Fruit fly (Drosophila melanogaster) whole organism, embryonic: ENCODE results near the gene CG4270.

Experiments
- Atf6 ChIP-seq: fragments of 200-800 bp; sonication (Bioruptor generic); IDR thresholded peaks from 2 replicates; pipeline ENCODE4 v1.3.6; 2022; ENCODE audit warnings: missing biosample characterization, missing genetic modification characterization
- C15 ChIP-seq: fragments of 200-800 bp; sonication (Bioruptor generic); IDR thresholded peaks from 3 replicates; pipeline ENCODE4 v1.3.6; 2022; ENCODE audit warnings: missing biosample characterization, missing genetic modification characterization
- CG11695 ChIP-seq: fragments of 200-800 bp; sonication (Bioruptor generic); IDR thresholded peaks from 3 replicates; pipeline ENCODE4 v1.3.6; 2022; ENCODE audit warnings: missing biosample characterization, missing genetic modification characterization
- CG11696 ChIP-seq: fragments of 200-800 bp; sonication (Bioruptor generic); IDR thresholded peaks from 2 replicates; pipeline ENCODE4 v1.3.6; 2022; ENCODE audit warnings: missing biosample characterization, missing genetic modification characterization
- CG12071 ChIP-seq: fragments of 200-800 bp; sonication (Bioruptor generic); optimal IDR thresholded peaks from 3 replicates; lab custom pipeline; 2018; ENCODE audit warnings: missing biosample characterization, mild to moderate bottlenecking, missing genetic modification characterization
- CG12155 ChIP-seq: fragments of 200-800 bp; sonication (Bioruptor generic); optimal IDR thresholded peaks from 3 replicates; lab custom pipeline; 2016; ENCODE audit warnings: missing biosample characterization, missing genetic modification characterization
- CG12236 ChIP-seq: fragments of 200-800 bp; sonication (Bioruptor generic); optimal IDR thresholded peaks from 2 replicates; lab custom pipeline; 2016; ENCODE audit warnings: missing biosample characterization, missing genetic modification characterization
- CG14050 ChIP-seq: fragments of 200-800 bp; sonication (Bioruptor generic); IDR thresholded peaks from 3 replicates; pipeline ENCODE4 v1.3.6; 2022; ENCODE audit warnings: missing biosample characterization, missing genetic modification characterization
- CG15011 ChIP-seq: fragments of 200-800 bp; sonication (Bioruptor generic); optimal IDR thresholded peaks from 3 replicates; lab custom pipeline; 2018; ENCODE audit warnings: missing biosample characterization, mild to moderate bottlenecking, missing genetic modification characterization
- CG15479 ChIP-seq: fragments of 200-800 bp; sonication (Bioruptor generic); optimal IDR thresholded peaks from 3 replicates; lab custom pipeline; 2019; ENCODE audit warnings: missing biosample characterization, mild to moderate bottlenecking, missing genetic modification characterization, moderate library complexity
- CG15696 ChIP-seq: fragments of 200-800 bp; sonication (Bioruptor generic); optimal IDR thresholded peaks from 2 replicates; lab custom pipeline; 2019; ENCODE audit warnings: missing biosample characterization, mild to moderate bottlenecking, missing genetic modification characterization, moderate library complexity
- CG1603 ChIP-seq: fragments of 200-800 bp; sonication (Bioruptor generic); optimal IDR thresholded peaks from 2 replicates; lab custom pipeline; 2019; ENCODE audit warnings: missing biosample characterization, mild to moderate bottlenecking, missing genetic modification characterization, moderate library complexity
- CG17328 ChIP-seq: fragments of 200-800 bp; sonication (Bioruptor generic); IDR thresholded peaks from 2 replicates; pipeline ENCODE4 v1.3.6; 2022; ENCODE audit warnings: missing biosample characterization, missing genetic modification characterization
- CG3065 ChIP-seq: fragments of 200-800 bp; sonication (Bioruptor generic); optimal IDR thresholded peaks from 2 replicates; lab custom pipeline; 2016; ENCODE audit warnings: missing biosample characterization, missing genetic modification characterization
- CG34376 ChIP-seq: fragments of 200-800 bp; sonication (Bioruptor generic); optimal IDR thresholded peaks from 2 replicates; lab custom pipeline; 2018; ENCODE audit warnings: missing biosample characterization, mild to moderate bottlenecking, missing genetic modification characterization
- CG6765 ChIP-seq: fragments of 200-800 bp; sonication (Bioruptor generic); optimal IDR thresholded peaks from 3 replicates; lab custom pipeline; 2017; ENCODE audit warnings: missing biosample characterization, mild to moderate bottlenecking, missing genetic modification characterization
- CG7372 ChIP-seq: fragments of 200-800 bp; sonication (Bioruptor generic); IDR thresholded peaks from 2 replicates; pipeline ENCODE4 v1.3.6; 2022; ENCODE audit warnings: missing biosample characterization, missing genetic modification characterization
- CG7556 ChIP-seq: fragments of 200-800 bp; sonication (Bioruptor generic); optimal IDR thresholded peaks from 2 replicates; lab custom pipeline; 2017; ENCODE audit warnings: missing biosample characterization, mild to moderate bottlenecking, missing genetic modification characterization
- CG7745 ChIP-seq: fragments of 200-800 bp; sonication (Bioruptor generic); optimal IDR thresholded peaks from 2 replicates; lab custom pipeline; 2018; ENCODE audit warnings: missing biosample characterization, mild to moderate bottlenecking, missing genetic modification characterization, moderate library complexity
- CG7839 ChIP-seq: fragments of 200-800 bp; sonication (Bioruptor generic); optimal IDR thresholded peaks from 3 replicates; lab custom pipeline; 2018; ENCODE audit warnings: missing biosample characterization, mild to moderate bottlenecking, missing genetic modification characterization, moderate library complexity
- CG9727 ChIP-seq: fragments of 200-800 bp; sonication (Bioruptor generic); optimal IDR thresholded peaks from 3 replicates; lab custom pipeline; 2017; ENCODE audit warnings: missing biosample characterization, mild to moderate bottlenecking, missing genetic modification characterization
- Dek ChIP-seq: fragments of 200-800 bp; sonication (Bioruptor generic); optimal IDR thresholded peaks from 3 replicates; lab custom pipeline; 2019; ENCODE audit warnings: missing biosample characterization, mild to moderate bottlenecking, missing genetic modification characterization, moderate library complexity
- Dip3 ChIP-seq: fragments of 200-800 bp; sonication (Bioruptor generic); optimal IDR thresholded peaks from 3 replicates; lab custom pipeline; 2016; ENCODE audit warnings: missing biosample characterization, missing genetic modification characterization
- Doc3 ChIP-seq: fragments of 200-800 bp; sonication (Bioruptor generic); IDR thresholded peaks from 3 replicates; pipeline ENCODE4 v1.3.6; 2022; ENCODE audit warnings: missing biosample characterization, missing genetic modification characterization; ENCODE audit not compliant: partially characterized antibody
- Fer1 ChIP-seq: fragments of 200-800 bp; sonication (Bioruptor generic); optimal IDR thresholded peaks from 2 replicates; lab custom pipeline; 2017; ENCODE audit warnings: missing biosample characterization, mild to moderate bottlenecking, missing genetic modification characterization
- HLH54F ChIP-seq: fragments of 200-800 bp; sonication (Bioruptor generic); optimal IDR thresholded peaks from 3 replicates; lab custom pipeline; 2016; ENCODE audit warnings: missing biosample characterization, missing genetic modification characterization
- HmgZ ChIP-seq: fragments of 200-800 bp; sonication (Bioruptor generic); optimal IDR thresholded peaks from 2 replicates; lab custom pipeline; 2018; ENCODE audit warnings: missing biosample characterization, mild to moderate bottlenecking, missing genetic modification characterization
- Lpt ChIP-seq: fragments of >200 bp; optimal IDR thresholded peaks from 2 replicates; lab custom pipeline; 2018; ENCODE audit warnings: missing biosample characterization, missing genetic modification characterization
- Mes4 ChIP-seq: fragments of 200-800 bp; sonication (Bioruptor generic); optimal IDR thresholded peaks from 2 replicates; lab custom pipeline; 2016; ENCODE audit warnings: missing biosample characterization, missing genetic modification characterization
- Oli ChIP-seq: fragments of 200-800 bp; sonication (Bioruptor generic); optimal IDR thresholded peaks from 2 replicates; lab custom pipeline; 2018; ENCODE audit warnings: missing biosample characterization, mild to moderate bottlenecking, missing genetic modification characterization, moderate library complexity
- Ptx1 ChIP-seq: fragments of 200-800 bp; sonication (Bioruptor generic); IDR thresholded peaks from 2 replicates; pipeline ENCODE4 v1.3.6; 2022; ENCODE audit warnings: missing biosample characterization, missing genetic modification characterization
- Usf ChIP-seq: fragments of 200-800 bp; sonication (Bioruptor generic); optimal IDR thresholded peaks from 2 replicates; lab custom pipeline; 2017; ENCODE audit warnings: missing genotype, missing biosample characterization, missing genetic modification characterization
- bigmax ChIP-seq: fragments of 200-800 bp; sonication (Bioruptor generic); optimal IDR thresholded peaks from 2 replicates; lab custom pipeline; 2018; ENCODE audit warnings: missing biosample characterization, mild to moderate bottlenecking, missing genetic modification characterization
- btn ChIP-seq: fragments of 200-800 bp; sonication (Bioruptor generic); optimal IDR thresholded peaks from 2 replicates; lab custom pipeline; 2016; ENCODE audit warnings: missing biosample characterization, missing genetic modification characterization
- cad ChIP-seq: fragments of >200 bp; optimal IDR thresholded peaks from 2 replicates; lab custom pipeline; 2017; ENCODE audit warnings: missing biosample characterization, missing genetic modification characterization
- cato ChIP-seq: fragments of 200-800 bp; sonication (Bioruptor generic); optimal IDR thresholded peaks from 2 replicates; lab custom pipeline; 2016; ENCODE audit warnings: missing biosample characterization, missing genetic modification characterization, borderline replicate concordance
- ci ChIP-seq: fragments of 200-800 bp; sonication (Bioruptor generic); IDR thresholded peaks from 3 replicates; pipeline ENCODE4 v1.3.6; 2022; ENCODE audit warnings: missing biosample characterization, missing genetic modification characterization
- crp ChIP-seq, 2 experiments: fragments of 200-800 bp; sonication (Bioruptor generic); optimal IDR thresholded peaks; 2 replicates in 1 of 2; 3 replicates in 1 of 2; lab custom pipeline; 2017; ENCODE audit warnings: missing biosample characterization in 2 of 2, missing genetic modification characterization in 2 of 2, mild to moderate bottlenecking in 1 of 2, moderate library complexity in 1 of 2
- dm ChIP-seq: fragments of 200-800 bp; sonication (Bioruptor generic); optimal IDR thresholded peaks from 3 replicates; lab custom pipeline; 2016; ENCODE audit warnings: missing biosample characterization, missing genetic modification characterization
- ftz-f1 ChIP-seq: fragments of 200-800 bp; sonication (Bioruptor generic); optimal IDR thresholded peaks from 2 replicates; lab custom pipeline; 2016; ENCODE audit warnings: missing biosample characterization, missing genetic modification characterization
- ken ChIP-seq: fragments of 200-800 bp; sonication (Bioruptor generic); IDR thresholded peaks from 3 replicates; pipeline ENCODE4 v1.3.6; 2022; ENCODE audit warnings: missing biosample characterization, missing genetic modification characterization
- kni ChIP-seq: fragments of 200-800 bp; sonication (Bioruptor generic); optimal IDR thresholded peaks from 3 replicates; lab custom pipeline; 2017; ENCODE audit warnings: mild to moderate bottlenecking, missing biosample characterization, missing genetic modification reagents, missing genetic modification characterization
- odd ChIP-seq: fragments of 200-800 bp; sonication (Bioruptor generic); optimal IDR thresholded peaks from 2 replicates; lab custom pipeline; 2017; ENCODE audit warnings: missing biosample characterization, mild to moderate bottlenecking, missing genetic modification characterization
- org-1 ChIP-seq: fragments of 200-800 bp; sonication (Bioruptor generic); optimal IDR thresholded peaks from 2 replicates; lab custom pipeline; 2017; ENCODE audit warnings: missing biosample characterization, missing genetic modification characterization
- pb ChIP-seq: fragments of 200-800 bp; sonication (Bioruptor generic); optimal IDR thresholded peaks from 3 replicates; lab custom pipeline; 2016; ENCODE audit warnings: missing biosample characterization, missing genetic modification characterization
- sr ChIP-seq: fragments of 200-800 bp; sonication (Bioruptor generic); IDR thresholded peaks from 3 replicates; pipeline ENCODE4 v1.3.6; 2022; ENCODE audit warnings: missing biosample characterization, missing genetic modification characterization
- tin ChIP-seq: fragments of 200-800 bp; sonication (Bioruptor generic); optimal IDR thresholded peaks from 3 replicates; lab custom pipeline; 2016; ENCODE audit warnings: missing biosample characterization, missing genetic modification characterization
- tup ChIP-seq: fragments of 200-800 bp; sonication (Bioruptor generic); optimal IDR thresholded peaks from 2 replicates; lab custom pipeline; 2016; ENCODE audit warnings: missing biosample characterization, mild to moderate bottlenecking, missing genetic modification characterization, moderate library complexity
- vvl ChIP-seq: fragments of 200-800 bp; sonication (Bioruptor generic); IDR thresholded peaks from 2 replicates; pipeline ENCODE4 v1.3.6; 2022; ENCODE audit warnings: missing biosample characterization, missing genetic modification characterization

Gene CG4270

DNA sequence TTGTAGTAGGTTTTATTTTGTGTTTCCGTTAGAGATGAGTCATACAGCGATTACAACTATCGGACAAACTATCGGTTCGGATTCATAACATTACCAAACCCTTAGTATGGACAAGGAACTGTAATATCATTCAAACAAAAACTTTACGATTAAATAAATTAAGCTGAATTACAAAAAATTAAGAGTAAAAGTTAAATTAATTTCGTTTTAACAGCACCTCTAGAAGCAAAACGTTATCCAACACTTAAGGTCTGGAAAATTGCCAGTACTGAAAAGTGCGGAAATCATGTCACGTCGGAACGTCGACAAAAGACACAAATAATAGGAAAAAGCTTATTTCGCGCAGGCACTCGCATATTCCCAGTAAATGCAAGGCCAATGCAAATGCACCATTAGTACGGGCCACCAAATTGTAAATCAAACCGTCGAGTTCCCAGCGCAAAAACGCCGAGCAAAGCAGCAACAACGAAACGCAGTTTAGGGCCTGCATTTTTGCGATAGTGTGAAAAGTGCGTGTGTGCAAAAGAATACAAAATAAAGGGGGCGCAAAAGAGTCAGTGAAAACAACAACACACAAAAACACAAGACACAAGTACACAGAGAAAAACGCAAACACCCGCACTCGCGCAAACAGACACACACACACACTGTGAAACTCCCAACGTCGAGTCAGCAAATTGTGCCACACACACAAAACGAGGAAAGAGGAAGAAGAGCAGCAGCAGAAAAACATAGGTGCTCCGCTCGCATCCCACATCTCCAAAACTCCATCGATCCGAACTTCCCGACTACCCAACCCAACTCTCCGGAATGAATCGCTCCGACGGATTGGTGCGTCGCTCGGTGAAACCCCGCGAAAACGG lies 36.8 kb upstream of the CG4270 start, which contains the start of the genes CG15387 and sau (continued):
- TF ChIP-seq CG12071 (GFP tag; lab: Kevin White, UChicago), result peak; percentile 75
- peak; percentile 71 for TF ChIP-seq odd (GFP tag; lab: Kevin White, UChicago)
- no peak for TF ChIP-seq Lpt (GFP tag; lab: Kevin White, UChicago)
- peak; percentile 61 for TF ChIP-seq kni (GFP tag; lab: Kevin White, UChicago)
- peak; percentile 84 for TF ChIP-seq CG1603
- peak; percentile 90 for TF ChIP-seq Dip3 (GFP tag; lab: Kevin White, UChicago)
- TF ChIP-seq Doc3 (GFP tag; lab: Robert Waterston, UW), result peak; percentile 97
- TF ChIP-seq CG14050 (GFP tag; lab: Robert Waterston, UW), result peak; percentile 71
- peak; percentile 89 for TF ChIP-seq CG12155 (GFP tag; lab: Kevin White, UChicago)
- peak; percentile 76 for TF ChIP-seq Dek
- peak; percentile 90 for TF ChIP-seq Atf6 (GFP tag; lab: Robert Waterston, UW)
- peak; percentile 84 for TF ChIP-seq Ptx1 (GFP tag; lab: Robert Waterston, UW)
- no peak for TF ChIP-seq cad
- peak; percentile 83 for TF ChIP-seq CG7556 (GFP tag; lab: Kevin White, UChicago)
- TF ChIP-seq CG7745 (tag; lab: Kevin White, UChicago), result no peak
- TF ChIP-seq CG15479 (GFP tag; lab: Kevin White, UChicago), result peak; percentile 16
- TF ChIP-seq ci (GFP tag; lab: Robert Waterston, UW), result peak; percentile 89
- TF ChIP-seq CG34376 (GFP tag; lab: Kevin White, UChicago), result peak; percentile 77
- TF ChIP-seq CG7839 (tag; lab: Kevin White, UChicago), result peak; percentile 85
- TF ChIP-seq sr (GFP tag; lab: Robert Waterston, UW), result no peak
- peak; percentile 62; the same call in 1 of the 3 replicates for TF ChIP-seq CG11695 (GFP tag; lab: Robert Waterston, UW)
- peak; percentile 85 for TF ChIP-seq Mes4 (GFP tag; lab: Kevin White, UChicago)
- TF ChIP-seq CG17328 (GFP tag; lab: Robert Waterston, UW), result peak; percentile 76
- peak; percentile 64 for TF ChIP-seq Usf
- peak; percentile 87 for TF ChIP-seq Fer1
- TF ChIP-seq crp (GFP tag; optimal IDR thresholded peaks at IDR 0.05; lab: Kevin White, UChicago), result peak in 1 of 2 experiments; percentile 59
- TF ChIP-seq CG3065, result peak; percentile 79
- peak; percentile 80 for TF ChIP-seq CG6765
- TF ChIP-seq ftz-f1 (GFP tag; lab: Kevin White, UChicago), result peak; percentile 53
- TF ChIP-seq CG12236, result peak; percentile 78
- peak; percentile 79 for TF ChIP-seq tup (GFP tag; lab: Kevin White, UChicago)
- TF ChIP-seq CG11696, result no peak
- TF ChIP-seq C15 (GFP tag; lab: Robert Waterston, UW), result peak; percentile 72; the same call in 1 of the 3 replicates
- TF ChIP-seq HLH54F, result peak; percentile 93
- TF ChIP-seq bigmax (GFP tag; lab: Kevin White, UChicago), result no peak
- TF ChIP-seq ken, result peak; percentile 86
- TF ChIP-seq vvl (GFP tag; lab: Robert Waterston, UW), result peak; percentile 88
- peak; percentile 86 for TF ChIP-seq CG15696 (tag; lab: Kevin White, UChicago)
- TF ChIP-seq CG7372 (GFP tag; lab: Robert Waterston, UW), result peak; percentile 83
- TF ChIP-seq org-1 (GFP tag; lab: Kevin White, UChicago), result peak; percentile 63
- TF ChIP-seq pb, result peak; percentile 86
- TF ChIP-seq btn (GFP tag; lab: Kevin White, UChicago), result peak; percentile 56
- peak; percentile 91 for TF ChIP-seq CG9727 (GFP tag; lab: Kevin White, UChicago)
- peak; percentile 73 for TF ChIP-seq CG15011 (GFP tag; lab: Kevin White, UChicago)
- TF ChIP-seq tin (GFP tag; lab: Kevin White, UChicago), result peak; percentile 90
- TF ChIP-seq dm (GFP tag; lab: Kevin White, UChicago), result peak; percentile 82
- TF ChIP-seq cato (GFP tag; lab: Kevin White, UChicago), result peak; percentile 76
- peak; percentile 78 for TF ChIP-seq Oli (tag; lab: Kevin White, UChicago)
- TF ChIP-seq HmgZ, result peak; percentile 93
